Worm (Caenorhabditis elegans): ENCODE results near the gene B0361.3.

Gene B0361.3

ce11 chrIII:7331671-7332070, 50.4 kb downstream of the B0361.3 start:
- TF ChIP-seq sptf-1 (tag; optimal IDR thresholded peaks at IDR 0.05), result no peak
- no peak for TF ChIP-seq elt-3 (tag; optimal IDR thresholded peaks at IDR 0.05)
- no peak for TF ChIP-seq unc-39 (tag; optimal IDR thresholded peaks at IDR 0.05)
- TF ChIP-seq M03D4.4 (tag; optimal IDR thresholded peaks at IDR 0.05), result no peak
